Worm (Caenorhabditis elegans): ENCODE data around the gene cdc-25.4.
A peak's percentile ranks its signal among the peaks of the same experiment; 100 is the strongest.

ce11 chrII:10197091-10197675 lies 7.9 kb upstream of the cdc-25.4 start, which contains the start of gene R05H5.3:
- TF ChIP-seq lin-15B (tag; optimal IDR thresholded peaks at IDR 0.05) = peak; percentile 75
- peak; percentile 67 for TF ChIP-seq C16A3.4 (tag; optimal IDR thresholded peaks at IDR 0.05)
- peak; percentile 14 for TF ChIP-seq xbp-1 (tag; optimal IDR thresholded peaks at IDR 0.05)
- peak; percentile 20 for TF ChIP-seq swsn-7 (tag; optimal IDR thresholded peaks at IDR 0.05)
- TF ChIP-seq unc-130 (tag; optimal IDR thresholded peaks at IDR 0.05) = no peak
- no peak for TF ChIP-seq nhr-76 (tag; optimal IDR thresholded peaks at IDR 0.05)
- TF ChIP-seq pqm-1 (tag; optimal IDR thresholded peaks at IDR 0.05) = no peak
- peak; percentile 80 to 90 (median 87) for TF ChIP-seq dpl-1 (GFP tag; optimal IDR thresholded peaks at IDR 0.05)
- TF ChIP-seq mab-9 (GFP tag; IDR thresholded peaks at IDR 0.05) = no peak
- peak; percentile 41 for TF ChIP-seq lin-13 (GFP tag; optimal IDR thresholded peaks at IDR 0.05)

Measured in whole organism, L1 larva.